Fruit fly (Drosophila melanogaster) whole organism, larva: ENCODE measurements around the gene CG15525.
A peak's percentile ranks its signal among the peaks of the same experiment; 100 is the strongest.

Source experiments
- noc ChIP-seq: fragments of 200-800 bp; sonication (Bioruptor generic); optimal IDR thresholded peaks from 3 replicates; lab custom pipeline; 2019; ENCODE audit warnings: missing biosample characterization, mild to moderate bottlenecking, missing genetic modification characterization, moderate library complexity

Gene CG15525

dm6 chr3R:30021009-30021408 is 23.5 kb upstream of the CG15525 start:
- no peak for TF ChIP-seq noc (tag; lab: Kevin White, UChicago)

dm6 chr3R:30014977-30015514 is 17.6 kb upstream of the CG15525 start, which contains the start of gene CG7920:
TSS of gene CG7920 (minus strand) at chr3R:30015284.
- peak; percentile 42 for TF ChIP-seq noc (tag; lab: Kevin White, UChicago)

DNA sequence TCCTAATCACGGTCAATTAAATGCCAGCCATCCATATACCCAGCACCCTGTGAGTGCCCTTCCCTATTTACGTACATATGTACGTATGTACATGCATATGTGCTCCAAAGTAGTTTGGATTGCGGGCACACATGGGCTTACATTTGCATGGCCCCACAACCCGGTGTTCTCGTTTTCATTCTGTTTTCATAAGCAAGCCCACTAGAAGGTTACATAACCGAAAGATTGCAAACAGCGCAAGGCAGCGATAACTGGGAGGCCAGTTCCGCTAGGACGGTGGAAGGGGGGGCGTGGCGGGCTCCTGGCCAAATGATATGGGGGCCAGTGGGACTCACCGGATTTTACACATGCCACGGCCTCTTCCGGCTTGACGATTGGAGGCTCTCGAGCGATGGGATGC is 17.0 kb upstream of the CG15525 start:
- TF ChIP-seq noc (tag; lab: Kevin White, UChicago): no peak

DNA sequence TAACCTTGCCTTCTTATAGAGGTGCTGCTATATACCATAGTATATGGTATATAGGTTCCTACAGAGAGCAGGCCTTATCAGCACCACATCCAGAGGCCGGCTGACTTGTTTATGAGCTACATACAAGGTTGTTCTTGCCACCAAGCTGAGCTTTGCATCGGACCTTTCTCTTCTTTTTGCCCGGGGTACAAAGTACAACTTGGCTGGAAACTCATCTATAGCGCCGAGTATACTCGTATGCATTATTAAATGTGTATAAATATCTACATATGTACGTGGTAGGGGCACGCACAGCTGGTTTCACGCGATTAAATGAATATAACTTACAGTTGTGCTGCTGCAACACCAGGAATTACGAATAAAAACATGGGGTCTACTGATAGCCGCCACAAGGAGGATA is 16.4 kb upstream of the CG15525 start:
- TF ChIP-seq noc (tag; lab: Kevin White, UChicago): no peak

DNA sequence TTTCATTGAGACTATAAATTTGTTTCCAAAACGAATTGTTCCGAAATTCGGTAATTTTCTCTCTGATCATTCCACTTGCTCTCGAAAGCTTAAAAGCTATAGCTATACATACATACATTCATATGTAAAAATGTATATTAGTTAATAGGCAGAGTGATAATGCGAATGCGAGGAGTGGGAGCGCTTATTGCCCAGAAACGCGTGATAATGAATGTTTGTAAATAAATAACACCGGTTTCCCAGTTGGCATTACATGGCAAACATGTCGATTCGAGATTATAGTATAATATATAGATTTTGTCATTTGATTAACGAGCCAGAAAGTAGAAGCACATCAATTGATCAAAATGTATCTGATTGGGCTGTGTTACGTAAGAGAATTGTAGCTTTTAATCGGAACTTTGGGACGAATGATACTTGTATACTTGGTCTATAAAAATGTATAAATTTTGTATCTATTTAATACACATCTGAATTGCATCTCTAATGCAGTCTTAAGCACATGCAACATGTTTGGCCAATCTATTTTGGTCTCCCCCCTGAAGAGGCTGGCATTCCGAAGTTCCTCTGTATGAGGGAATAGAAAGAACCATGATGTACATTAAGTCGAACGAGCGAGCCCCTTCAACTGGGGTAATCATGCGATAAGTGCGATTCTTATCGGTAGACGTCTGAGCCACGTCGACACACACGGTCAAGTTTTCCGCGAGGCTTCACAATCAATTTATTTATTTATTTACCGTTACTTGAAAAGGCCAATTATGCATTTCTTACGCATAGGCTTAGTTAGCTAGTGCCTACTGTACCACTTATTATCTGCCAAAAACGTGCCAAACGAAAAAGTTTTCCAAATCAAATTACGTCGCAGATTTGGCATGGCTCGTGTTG is 15.4 kb upstream of the CG15525 start:
- TF ChIP-seq noc (tag; lab: Kevin White, UChicago): peak; percentile 71

DNA sequence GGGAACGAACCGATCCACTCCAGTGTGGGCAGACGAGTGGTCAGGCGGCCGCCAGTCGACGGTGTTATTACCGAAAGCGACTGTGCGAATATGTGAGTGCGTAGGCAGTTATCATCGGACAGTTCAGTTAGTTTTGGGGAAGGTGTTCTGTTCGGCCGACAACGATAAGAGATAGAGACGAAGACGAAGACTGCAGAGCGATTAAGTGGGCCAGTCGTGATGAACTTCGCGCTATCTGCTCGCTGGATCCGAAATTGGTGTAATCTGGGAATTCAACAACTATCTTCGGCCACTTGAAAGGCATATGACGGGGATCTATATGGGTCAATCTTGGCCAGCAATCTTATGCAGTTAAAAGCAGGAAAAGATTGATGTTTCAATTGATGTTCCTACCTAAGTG is 11.7 kb upstream of the CG15525 start, which contains the start of gene CG7912:
TSS of gene CG7912 (minus strand) at position 17 of the 400 bp plus-strand sequence.
- TF ChIP-seq noc (tag; lab: Kevin White, UChicago): no peak

- no peak for TF ChIP-seq noc (tag; lab: Kevin White, UChicago)
Measured at dm6 chr3R:30005332-30005979, 8.0 kb upstream of the CG15525 start.

dm6 chr3R:30004648-30005047 is 7.2 kb upstream of the CG15525 start, which contains the start of the genes Nlp and Nph:
TSS of gene Nlp (plus strand) at chr3R:30004785.
TSS of gene Nph (minus strand) at chr3R:30004861.
- peak; percentile 34 for TF ChIP-seq noc (tag; lab: Kevin White, UChicago)

- TF ChIP-seq noc (tag; lab: Kevin White, UChicago): no peak
Measured at dm6 chr3R:30000286-30000685, 2.8 kb upstream of the CG15525 start, which contains the start of gene Tace. TSS of gene Tace (plus strand) at chr3R:30000530.

dm6 chr3R:29999495-29999894 is 2.0 kb upstream of the CG15525 start, which contains the start of gene CG34298:
TSS of gene CG34298 (plus strand) at chr3R:29999795.
- no peak for TF ChIP-seq noc (tag; lab: Kevin White, UChicago)

DNA sequence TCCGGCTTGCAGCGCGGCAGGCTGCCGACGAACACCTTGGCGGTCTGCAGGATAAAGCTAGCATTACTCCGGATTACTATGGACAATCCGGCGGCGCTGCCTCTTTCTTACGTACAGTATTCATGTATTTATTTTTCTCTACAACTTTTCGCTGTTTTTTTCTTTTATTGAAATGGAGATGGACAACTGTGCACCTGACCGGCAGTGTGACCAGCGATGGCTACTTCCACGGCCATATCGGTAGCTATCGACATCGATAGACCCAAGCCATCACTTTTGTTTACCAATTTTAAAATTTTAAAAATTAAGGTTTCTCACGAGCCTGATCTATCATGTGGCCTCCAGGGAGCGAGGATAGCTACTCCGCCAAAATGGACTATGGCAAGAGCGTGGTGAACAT is 2.4 kb downstream of the CG15525 start, which contains the start of the genes CG7903 and Sas-6:
TSS of gene CG7903 (minus strand) at position 197 of the 400 bp plus-strand sequence.
TSS of gene Sas-6 (plus strand) at position 323 of the 400 bp plus-strand sequence.
- no peak for TF ChIP-seq noc (tag; lab: Kevin White, UChicago)

DNA sequence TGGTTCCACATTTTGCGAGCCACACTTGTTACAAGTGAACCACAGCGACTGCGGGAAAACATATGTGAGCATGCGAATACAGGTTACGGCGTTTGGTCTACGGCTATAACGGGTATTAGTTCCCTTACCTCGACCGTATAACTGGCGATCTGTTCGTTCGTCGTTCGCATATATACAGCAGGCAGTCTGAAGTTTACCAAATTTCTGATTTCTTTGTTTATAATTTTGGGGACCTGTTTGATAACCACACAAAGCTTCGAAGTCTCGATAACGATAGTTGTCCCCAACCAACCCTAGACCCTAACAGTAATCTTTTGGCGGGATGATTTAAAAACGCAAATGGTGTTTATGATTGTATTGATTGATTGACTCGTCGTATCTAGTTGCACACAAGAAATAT is 4.3 kb downstream of the CG15525 start, which contains the start of gene Acph-1:
TSS of gene Acph-1 (minus strand) at position 278 of the 400 bp plus-strand sequence.
- TF ChIP-seq noc (tag; lab: Kevin White, UChicago): no peak

- no peak for TF ChIP-seq noc (tag; lab: Kevin White, UChicago)
Measured at dm6 chr3R:29990681-29991080, 6.8 kb downstream of the CG15525 start.

- TF ChIP-seq noc (tag; lab: Kevin White, UChicago): no peak
Measured at dm6 chr3R:29985219-29985618, 12.3 kb downstream of the CG15525 start.

DNA sequence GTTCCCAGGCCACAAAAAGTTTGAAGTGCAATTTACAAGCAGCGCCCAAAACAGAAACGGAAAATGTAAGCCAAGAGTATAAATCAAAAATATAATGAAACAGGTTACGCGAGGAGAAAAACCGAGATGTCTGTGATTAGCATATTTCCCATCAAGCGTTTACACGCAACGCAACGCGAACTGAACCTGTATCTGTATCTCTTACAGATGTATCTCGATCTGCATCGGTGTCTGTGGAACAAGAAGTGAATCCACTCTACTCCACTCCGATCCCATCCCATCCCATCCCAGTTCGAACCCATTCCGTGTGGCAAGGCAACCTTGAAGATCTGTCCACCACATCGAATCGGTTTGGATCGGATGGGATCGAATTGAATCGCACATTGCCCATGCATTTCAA is 13.6 kb downstream of the CG15525 start:
- TF ChIP-seq noc (tag; lab: Kevin White, UChicago): no peak
